Worm (Caenorhabditis elegans): ENCODE results near the gene F12E12.2.

DNA sequence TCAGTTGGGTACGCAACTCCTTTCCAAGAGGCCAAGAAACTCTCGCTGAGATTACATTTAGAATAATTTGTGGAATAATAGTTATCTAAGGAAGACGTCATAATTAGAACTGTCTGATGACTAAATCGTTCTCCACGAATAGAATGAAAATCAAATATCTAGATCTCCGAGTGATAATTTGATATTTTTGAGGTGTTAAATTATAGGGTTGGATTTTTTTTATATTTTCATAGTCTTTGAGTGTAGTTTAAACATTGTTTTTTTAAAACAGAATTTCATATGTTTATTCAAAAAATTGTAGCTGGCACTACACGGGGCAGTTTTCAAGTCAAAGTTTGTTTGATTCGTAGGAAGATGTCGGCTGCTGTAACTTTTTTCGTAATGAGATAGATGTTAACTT lies 23.3 kb upstream of the F12E12.2 start, which contains the start of gene srh-99:
- no peak for TF ChIP-seq him-1 (tag; optimal IDR thresholded peaks at IDR 0.05)
- no peak for TF ChIP-seq W03F9.2 (tag; optimal IDR thresholded peaks at IDR 0.05)
- no peak for TF ChIP-seq dao-5 (tag; optimal IDR thresholded peaks at IDR 0.05)

All from whole organism, L4/young adult.